Fruit fly (Drosophila melanogaster) S2 (cell line): ENCODE results near the gene ATP6AP2.

Experiments used
- CG8478 ChIP-seq: fragments of >200 bp; optimal IDR thresholded peaks from 2 replicates; lab custom pipeline; 2018
- CTCF ChIP-seq, 2 experiments: fragments of >200 bp; optimal IDR thresholded peaks; 2 replicates each; lab custom pipeline; 2018

- no peak for TF ChIP-seq CG8478
- TF ChIP-seq CTCF (optimal IDR thresholded peaks at IDR 0.05; lab: Kevin White, UChicago), result no peak
These were observed 47.4 kb upstream of the ATP6AP2 start for dm6 chr3R:9213029-9213428.
